Fruit fly (Drosophila melanogaster) whole organism, pupa: ENCODE measurements around the gene CG14440.

Experiments used
- CG10348 ChIP-seq: fragments of 200-800 bp; sonication (Bioruptor generic); IDR thresholded peaks from 2 replicates; pipeline ENCODE4 v1.3.6; 2022; ENCODE audit warnings: missing biosample characterization, missing genetic modification characterization
- CG12605 ChIP-seq: fragments of 200-800 bp; sonication (Bioruptor generic); IDR thresholded peaks from 2 replicates; pipeline ENCODE4 v1.3.6; 2022; ENCODE audit warnings: missing biosample characterization, missing genetic modification characterization
- CG13204 ChIP-seq: fragments of 200-800 bp; sonication (Bioruptor generic); optimal IDR thresholded peaks from 2 replicates; lab custom pipeline; 2018; ENCODE audit warnings: missing biosample characterization, mild to moderate bottlenecking, missing genetic modification characterization, moderate library complexity
- CG14655 ChIP-seq: fragments of 200-800 bp; sonication (Bioruptor generic); optimal IDR thresholded peaks from 3 replicates; lab custom pipeline; 2017; ENCODE audit warnings: mild to moderate bottlenecking, missing biosample characterization, missing genetic modification reagents, missing genetic modification characterization
- CG15710 ChIP-seq: fragments of 200-800 bp; sonication (Bioruptor generic); optimal IDR thresholded peaks from 2 replicates; lab custom pipeline; 2018; ENCODE audit warnings: missing biosample characterization, mild to moderate bottlenecking, missing genetic modification characterization, moderate library complexity
- CG17806 ChIP-seq: fragments of 200-800 bp; sonication (Bioruptor generic); optimal IDR thresholded peaks from 2 replicates; lab custom pipeline; 2018; ENCODE audit warnings: missing biosample characterization, mild to moderate bottlenecking, missing genetic modification characterization, moderate library complexity
- CG32121 ChIP-seq: fragments of 200-800 bp; sonication (Bioruptor generic); IDR thresholded peaks from 2 replicates; pipeline ENCODE4 v1.3.6; 2022; ENCODE audit warnings: missing biosample characterization, missing genetic modification characterization
- CG34367 ChIP-seq: fragments of 200-800 bp; sonication (Bioruptor generic); optimal IDR thresholded peaks from 2 replicates; lab custom pipeline; 2018; ENCODE audit warnings: missing biosample characterization, mild to moderate bottlenecking, missing genetic modification characterization
- CG4496 ChIP-seq: fragments of 200-800 bp; sonication (Bioruptor generic); IDR thresholded peaks from 3 replicates; pipeline ENCODE4 v1.3.6; 2022; ENCODE audit warnings: missing biosample characterization, missing genetic modification characterization
- CG8159 ChIP-seq: fragments of 200-800 bp; sonication (Bioruptor generic); optimal IDR thresholded peaks from 3 replicates; lab custom pipeline; 2018; ENCODE audit warnings: missing biosample characterization, mild to moderate bottlenecking, missing genetic modification characterization, moderate library complexity
- CG8301 ChIP-seq: fragments of 200-800 bp; sonication (Bioruptor generic); optimal IDR thresholded peaks from 2 replicates; lab custom pipeline; 2018; ENCODE audit warnings: missing biosample characterization, mild to moderate bottlenecking, missing genetic modification characterization
- CG9948 ChIP-seq: fragments of 200-800 bp; sonication (Bioruptor generic); optimal IDR thresholded peaks from 2 replicates; lab custom pipeline; 2018; ENCODE audit warnings: missing biosample characterization, mild to moderate bottlenecking, missing genetic modification characterization, moderate library complexity
- D1 ChIP-seq: fragments of 200-800 bp; sonication (Bioruptor generic); optimal IDR thresholded peaks from 2 replicates; lab custom pipeline; 2018; ENCODE audit warnings: missing biosample characterization, mild to moderate bottlenecking, missing genetic modification characterization, moderate library complexity
- EcR ChIP-seq: fragments of 200-800 bp; sonication (Bioruptor generic); optimal IDR thresholded peaks from 3 replicates; lab custom pipeline; 2019; ENCODE audit warnings: missing biosample characterization, missing genetic modification characterization, mild to moderate bottlenecking, moderate library complexity, missing genetic modification reagents
- Ets98B ChIP-seq: fragments of 200-800 bp; sonication (Bioruptor generic); IDR thresholded peaks from 2 replicates; pipeline ENCODE4 v1.3.6; 2022; ENCODE audit warnings: missing biosample characterization, missing genetic modification characterization
- Pif1A ChIP-seq: fragments of 200-800 bp; sonication (Bioruptor generic); optimal IDR thresholded peaks from 3 replicates; lab custom pipeline; 2016; ENCODE audit warnings: missing biosample characterization, missing genetic modification characterization
- Pif1B ChIP-seq: fragments of 200-800 bp; sonication (Bioruptor generic); optimal IDR thresholded peaks from 3 replicates; lab custom pipeline; 2016; ENCODE audit warnings: missing biosample characterization, missing genetic modification characterization
- Snoo ChIP-seq: fragments of 200-800 bp; sonication (Bioruptor generic); optimal IDR thresholded peaks from 3 replicates; lab custom pipeline; 2017; ENCODE audit warnings: missing biosample characterization, mild to moderate bottlenecking, missing genetic modification characterization, inconsistent platforms
- fd96Ca ChIP-seq: fragments of 200-800 bp; sonication (Bioruptor generic); IDR thresholded peaks from 3 replicates; pipeline ENCODE4 v1.3.6; 2022; ENCODE audit warnings: missing biosample characterization, missing genetic modification characterization
- gl ChIP-seq: fragments of 200-800 bp; sonication (Bioruptor generic); optimal IDR thresholded peaks from 2 replicates; lab custom pipeline; 2018; ENCODE audit warnings: missing biosample characterization, mild to moderate bottlenecking, missing genetic modification characterization
- rn ChIP-seq: fragments of 200-800 bp; sonication (Bioruptor generic); IDR thresholded peaks from 2 replicates; pipeline ENCODE4 v1.3.6; 2022; ENCODE audit warnings: missing biosample characterization, missing genetic modification characterization

The CG14440 gene

dm6 chrX:6716170-6716569, 17.8 kb upstream of the CG14440 start:
- TF ChIP-seq CG4496 (GFP tag; lab: Robert Waterston, UW): no peak
- no peak for TF ChIP-seq CG9948 (tag; lab: Kevin White, UChicago)
- TF ChIP-seq Pif1A (GFP tag; lab: Kevin White, UChicago): no peak
- no peak for TF ChIP-seq CG17806 (tag; lab: Kevin White, UChicago)
- TF ChIP-seq Snoo (tag; lab: Kevin White, UChicago): no peak
- TF ChIP-seq CG34367 (tag; lab: Kevin White, UChicago): no peak
- no peak for TF ChIP-seq CG12605 (GFP tag; lab: Robert Waterston, UW)
- no peak for TF ChIP-seq D1 (tag; lab: Kevin White, UChicago)
- TF ChIP-seq CG10348 (GFP tag; lab: Robert Waterston, UW): no peak
- no peak for TF ChIP-seq EcR (GFP tag; lab: Kevin White, UChicago)
- no peak for TF ChIP-seq CG8159 (tag; lab: Kevin White, UChicago)
- no peak for TF ChIP-seq gl (tag; lab: Kevin White, UChicago)
- no peak for TF ChIP-seq CG8301 (tag; lab: Kevin White, UChicago)
- no peak for TF ChIP-seq Pif1B (GFP tag; lab: Kevin White, UChicago)
- no peak for TF ChIP-seq CG14655 (GFP tag; lab: Kevin White, UChicago)

dm6 chrX:6711295-6711694, 12.9 kb upstream of the CG14440 start:
- TF ChIP-seq CG4496 (GFP tag; lab: Robert Waterston, UW) (peak; percentile 93), D1 (tag; lab: Kevin White, UChicago) (peak; percentile 32), CG15710 (tag; lab: Kevin White, UChicago) (peak; percentile 69), Snoo (tag; lab: Kevin White, UChicago) (peak; percentile 56), gl (tag; lab: Kevin White, UChicago) (peak; percentile 62), CG32121 (GFP tag; lab: Robert Waterston, UW) (peak; percentile 94), EcR (GFP tag; lab: Kevin White, UChicago) (peak; percentile 84), CG12605 (GFP tag; lab: Robert Waterston, UW) (peak; percentile 86), CG14655 (GFP tag; lab: Kevin White, UChicago) (peak; percentile 94), Pif1A (GFP tag; lab: Kevin White, UChicago) (peak; percentile 88), CG8301 (tag; lab: Kevin White, UChicago) (peak; percentile 94), Pif1B (GFP tag; lab: Kevin White, UChicago) (peak; percentile 87), CG9948 (tag; lab: Kevin White, UChicago) (peak; percentile 81), CG34367 (tag; lab: Kevin White, UChicago) (peak; percentile 64), Ets98B (peak; percentile 92), rn (GFP tag; lab: Robert Waterston, UW) (peak; percentile 57; the same call in 1 of the 2 replicates), CG8159 (tag; lab: Kevin White, UChicago) (peak; percentile 76), CG17806 (tag; lab: Kevin White, UChicago) (peak; percentile 83), CG13204 (GFP tag; lab: Kevin White, UChicago) (no peak), CG10348 (GFP tag; lab: Robert Waterston, UW) (0 out of 2 replicates have a peak, but pooled peaks have one; percentile 23), fd96Ca (GFP tag; lab: Robert Waterston, UW) (peak; percentile 94)

- no peak for TF ChIP-seq D1 (tag; lab: Kevin White, UChicago)
- TF ChIP-seq CG12605 (GFP tag; lab: Robert Waterston, UW): no peak
- TF ChIP-seq CG17806 (tag; lab: Kevin White, UChicago): no peak
- TF ChIP-seq CG14655 (GFP tag; lab: Kevin White, UChicago): no peak
- TF ChIP-seq Pif1B (GFP tag; lab: Kevin White, UChicago): no peak
- no peak for TF ChIP-seq CG32121 (GFP tag; lab: Robert Waterston, UW)
These were observed 12.3 kb upstream of the CG14440 start for dm6 chrX:6710665-6711064.

dm6 chrX:6710258-6710657, 11.9 kb upstream of the CG14440 start:
- no peak for TF ChIP-seq gl (tag; lab: Kevin White, UChicago)

DNA sequence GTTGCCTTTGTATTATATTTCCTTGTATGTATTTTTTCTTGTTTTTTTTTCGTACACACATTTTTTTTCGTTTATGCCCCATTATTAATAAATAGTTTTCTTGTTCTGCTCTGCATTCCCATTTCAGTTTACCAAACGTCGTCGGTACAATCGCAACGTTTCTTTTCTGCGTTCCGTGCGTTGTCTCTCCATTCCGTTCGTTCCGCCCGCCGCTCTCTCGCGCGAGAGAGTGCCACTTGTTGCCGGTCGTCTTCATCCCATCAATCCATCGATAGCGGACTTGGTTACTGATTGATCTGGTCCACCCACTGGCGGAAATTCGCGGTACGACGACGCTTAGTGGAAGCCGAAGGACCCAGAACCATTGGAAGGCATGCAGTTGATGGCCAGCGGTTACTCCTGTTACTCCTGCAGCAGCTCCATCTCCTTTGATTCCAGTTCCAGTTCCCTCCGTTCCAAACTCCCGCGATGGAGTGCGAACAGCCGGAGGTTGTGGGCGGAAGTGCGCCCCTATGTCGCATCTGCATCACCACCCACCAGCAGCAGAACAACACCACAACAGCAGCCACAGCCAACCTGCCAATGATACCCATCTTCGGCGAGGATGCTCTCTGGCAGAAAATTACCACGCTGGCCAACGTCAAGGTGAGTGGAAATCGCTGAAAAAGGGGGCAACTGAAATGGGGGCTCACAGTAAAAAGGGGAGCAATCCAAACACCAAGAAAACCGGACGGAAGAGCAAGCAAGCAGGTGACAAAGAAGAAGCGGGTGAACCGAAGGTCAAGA, 11.1 kb upstream of the CG14440 start:
- no peak for TF ChIP-seq CG8301 (tag; lab: Kevin White, UChicago)
- no peak for TF ChIP-seq rn (GFP tag; lab: Robert Waterston, UW)
- TF ChIP-seq CG34367 (tag; lab: Kevin White, UChicago): no peak
- no peak for TF ChIP-seq CG32121 (GFP tag; lab: Robert Waterston, UW)
- TF ChIP-seq CG10348 (GFP tag; lab: Robert Waterston, UW): no peak
- peak; percentile 31 for TF ChIP-seq CG12605 (GFP tag; lab: Robert Waterston, UW)
- TF ChIP-seq Snoo (tag; lab: Kevin White, UChicago): no peak

DNA sequence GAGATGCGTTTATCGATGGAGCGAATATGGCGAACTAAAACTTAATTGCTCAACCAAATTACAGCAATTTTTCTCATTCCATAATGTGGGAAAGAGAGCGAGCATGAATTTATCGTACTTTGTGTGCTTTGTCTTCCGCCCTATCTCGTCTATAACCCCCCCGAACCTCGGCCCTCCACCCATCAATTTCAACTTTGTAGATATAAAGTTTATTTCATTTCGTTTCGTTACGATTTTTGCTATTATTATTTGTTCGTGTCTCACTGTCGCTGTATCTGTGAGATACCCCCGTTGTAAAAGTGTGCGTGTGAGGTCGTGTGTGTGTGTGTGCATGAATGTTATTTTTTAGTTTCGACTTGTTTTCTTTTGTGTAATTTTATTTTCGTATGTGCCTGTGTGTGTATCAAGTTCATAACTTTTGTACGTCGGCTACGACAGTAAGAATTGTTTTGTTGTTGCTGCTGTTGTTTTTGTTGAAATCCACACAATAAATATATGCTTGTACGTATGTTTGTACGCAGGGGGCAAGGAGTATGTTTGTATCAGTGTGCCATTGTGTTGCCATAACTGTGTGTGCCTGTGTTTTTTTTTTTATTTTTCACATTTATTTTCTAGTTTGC, 10.3 kb upstream of the CG14440 start:
- TF ChIP-seq Pif1A (GFP tag; lab: Kevin White, UChicago) (peak; percentile 11), CG4496 (GFP tag; lab: Robert Waterston, UW) (no peak), EcR (GFP tag; lab: Kevin White, UChicago) (peak; percentile 31)
